Worm (Caenorhabditis elegans) whole organism, L4 larva: ENCODE results near the gene oig-4.

Source experiments
- F37D6.2 ChIP-seq: sonication (generic microtip); optimal IDR thresholded peaks from 2 replicates; lab custom pipeline; 2016; ENCODE audit warnings: mild to moderate bottlenecking, missing genetic modification characterization, missing compliant biosample characterization
- ctbp-1 ChIP-seq: fragments of 200-800 bp; sonication (Bioruptor generic); IDR thresholded peaks from 2 replicates; pipeline ENCODE4 v1.3.6; 2022; ENCODE audit warnings: missing genetic modification reagents, missing genetic modification characterization, missing compliant biosample characterization
- fkh-10 ChIP-seq: fragments of 150-350 bp; optimal IDR thresholded peaks from 2 replicates; lab custom pipeline; 2014; ENCODE audit warnings: missing biosample characterization, missing genetic modification reagents, missing genetic modification characterization
- hlh-30 ChIP-seq: sonication (generic microtip); optimal IDR thresholded peaks from 2 replicates; lab custom pipeline; 2017; ENCODE audit warnings: antibody characterized with exemption, mild to moderate bottlenecking, missing genetic modification characterization, missing compliant biosample characterization; ENCODE audit not compliant: insufficient read depth
- jun-1 ChIP-seq: fragments of 150-350 bp; optimal IDR thresholded peaks from 2 replicates; lab custom pipeline; 2014; ENCODE audit warnings: missing biosample characterization, missing genetic modification reagents, missing genetic modification characterization
- lin-13 ChIP-seq: fragments of 150-350 bp; optimal IDR thresholded peaks from 2 replicates; lab custom pipeline; 2014; ENCODE audit warnings: missing biosample characterization, missing genetic modification reagents, missing genetic modification characterization
- lsy-2 ChIP-seq, 2 experiments: fragments of 150-350 bp in 1 of 2; sonication (generic microtip) in 1 of 2; optimal IDR thresholded peaks; 2 replicates each; lab custom pipeline; 2014 to 2017; ENCODE audit warnings: missing biosample characterization in 2 of 2, missing genetic modification characterization in 2 of 2
- mep-1 ChIP-seq: fragments of 150-350 bp; sonication (generic microtip); optimal IDR thresholded peaks from 3 replicates; lab custom pipeline; 2014; ENCODE audit warnings: missing biosample characterization, missing genetic modification characterization
- nhr-237 ChIP-seq: sonication (generic microtip); optimal IDR thresholded peaks from 2 replicates; lab custom pipeline; 2017; ENCODE audit warnings: missing biosample characterization, missing genetic modification characterization
- nhr-25 ChIP-seq: sonication (generic microtip); optimal IDR thresholded peaks from 2 replicates; lab custom pipeline; 2017; ENCODE audit warnings: missing genetic modification characterization, mild to moderate bottlenecking, missing compliant biosample characterization, antibody characterized with exemption, moderate library complexity, borderline replicate concordance; ENCODE audit not compliant: insufficient read depth
- nhr-76 ChIP-seq: fragments of 150-350 bp; optimal IDR thresholded peaks from 2 replicates; lab custom pipeline; 2014; ENCODE audit warnings: missing biosample characterization, missing genetic modification characterization
- php-3 ChIP-seq: fragments of 200-800 bp; sonication (Bioruptor generic); IDR thresholded peaks from 2 replicates; pipeline ENCODE4 v1.3.6; 2022; ENCODE audit warnings: missing genetic modification reagents, missing genetic modification characterization, missing compliant biosample characterization
- pqm-1 ChIP-seq: sonication (generic microtip); optimal IDR thresholded peaks from 2 replicates; lab custom pipeline; 2017; ENCODE audit warnings: missing biosample characterization, missing genetic modification characterization
- saeg-2 ChIP-seq: fragments of 200-800 bp; sonication (Bioruptor generic); IDR thresholded peaks from 2 replicates; pipeline ENCODE4 v1.3.6; 2022; ENCODE audit warnings: missing genetic modification reagents, missing genetic modification characterization, missing compliant biosample characterization

DNA sequence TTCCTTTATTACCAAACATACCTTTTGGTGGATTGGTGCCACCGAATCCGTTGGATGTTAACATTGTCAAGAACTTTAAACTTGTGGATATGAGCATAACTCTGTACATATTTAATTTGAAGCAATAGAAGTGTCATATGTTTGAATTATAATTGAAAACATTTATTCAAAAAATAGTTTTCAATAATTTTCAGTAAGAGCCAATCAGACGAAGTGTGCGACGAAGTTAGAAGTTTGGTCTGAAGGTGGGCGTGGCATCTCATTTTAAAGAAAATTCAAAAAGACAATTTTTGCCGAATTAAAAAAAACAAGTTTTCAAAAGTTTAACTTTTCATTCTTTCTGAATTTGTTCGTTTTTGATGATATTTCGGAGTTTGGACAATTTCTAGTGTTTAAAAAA is 18.5 kb upstream of the oig-4 start, which contains the start of gene syd-1:
- TF ChIP-seq saeg-2, result no peak
- TF ChIP-seq ctbp-1 (GFP tag; lab: Robert Waterston, UW), result no peak
- TF ChIP-seq pqm-1 (tag; lab: Kevin White, UChicago), result no peak
- no peak for TF ChIP-seq fkh-10 (GFP tag; lab: Kevin White, UChicago)
- TF ChIP-seq nhr-76, result no peak
- no peak for TF ChIP-seq lin-13 (GFP tag; lab: Kevin White, UChicago)
- no peak for TF ChIP-seq nhr-237 (tag; lab: Kevin White, UChicago)
- TF ChIP-seq nhr-25 (tag; lab: Kevin White, UChicago), result no peak
- TF ChIP-seq hlh-30 (tag; lab: Kevin White, UChicago), result no peak
- TF ChIP-seq lsy-2 (tag; optimal IDR thresholded peaks at IDR 0.05; lab: Kevin White, UChicago), result no peak
- TF ChIP-seq jun-1 (tag; lab: Kevin White, UChicago), result no peak
- TF ChIP-seq mep-1, result no peak
- no peak for TF ChIP-seq php-3
- TF ChIP-seq F37D6.2 (tag; lab: Kevin White, UChicago), result no peak
